Worm (Caenorhabditis elegans) whole organism, mixed stage, embryonic: Measurements from ENCODE around the gene ttr-32.

ENCODE experiments used
- M03D4.4 ChIP-seq: sonication (generic microtip); optimal IDR thresholded peaks from 2 replicates; lab custom pipeline; 2017; ENCODE audit warnings: mild to moderate bottlenecking, missing genetic modification characterization, missing compliant biosample characterization
- bed-3 ChIP-seq: fragments of 200-800 bp; sonication (Bioruptor generic); optimal IDR thresholded peaks from 3 replicates; lab custom pipeline; 2018; ENCODE audit warnings: mild to moderate bottlenecking, missing genetic modification characterization, moderate library complexity, missing compliant biosample characterization
- ceh-39 ChIP-seq: fragments of 150-350 bp; optimal IDR thresholded peaks from 2 replicates; lab custom pipeline; 2014; ENCODE audit warnings: missing biosample characterization, missing genetic modification characterization
- ceh-43 ChIP-seq: fragments of 200-800 bp; sonication (Bioruptor generic); optimal IDR thresholded peaks from 2 replicates; lab custom pipeline; 2018; ENCODE audit warnings: mild to moderate bottlenecking, missing genetic modification characterization, moderate library complexity, missing compliant biosample characterization
- ceh-83 ChIP-seq: fragments of 200-800 bp; sonication (Bioruptor generic); optimal IDR thresholded peaks from 2 replicates; lab custom pipeline; 2018; ENCODE audit warnings: mild to moderate bottlenecking, missing genetic modification characterization, missing compliant biosample characterization
- ces-1 ChIP-seq: fragments of 150-350 bp; optimal IDR thresholded peaks from 2 replicates; lab custom pipeline; 2014; ENCODE audit warnings: missing biosample characterization, missing genetic modification reagents, missing genetic modification characterization
- cnd-1 ChIP-seq: fragments of 200-800 bp; sonication (Bioruptor generic); optimal IDR thresholded peaks from 2 replicates; lab custom pipeline; 2018; ENCODE audit warnings: mild to moderate bottlenecking, missing genetic modification characterization, missing compliant biosample characterization
- drap-1 ChIP-seq: fragments of 200-800 bp; sonication (Bioruptor generic); optimal IDR thresholded peaks from 3 replicates; lab custom pipeline; 2018; ENCODE audit warnings: mild to moderate bottlenecking, missing genetic modification characterization, missing compliant biosample characterization
- elt-1 ChIP-seq: sonication (generic microtip); optimal IDR thresholded peaks from 2 replicates; lab custom pipeline; 2017; ENCODE audit warnings: missing genetic modification characterization, mild to moderate bottlenecking, missing compliant biosample characterization, antibody characterized with exemption, moderate library complexity, borderline replicate concordance; ENCODE audit not compliant: insufficient read depth
- elt-3 ChIP-seq: fragments of 150-350 bp; optimal IDR thresholded peaks from 2 replicates; lab custom pipeline; 2014; ENCODE audit warnings: missing biosample characterization, missing genetic modification characterization
- flh-1 ChIP-seq: fragments of 200-800 bp; sonication (Bioruptor generic); optimal IDR thresholded peaks from 2 replicates; lab custom pipeline; 2018; ENCODE audit warnings: mild to moderate bottlenecking, missing genetic modification characterization, moderate library complexity, missing compliant biosample characterization
- ham-2 ChIP-seq: fragments of 200-800 bp; sonication (Bioruptor generic); optimal IDR thresholded peaks from 2 replicates; lab custom pipeline; 2018; ENCODE audit warnings: mild to moderate bottlenecking, missing genetic modification characterization, missing compliant biosample characterization
- hlh-1 ChIP-seq: fragments of 150-350 bp; optimal IDR thresholded peaks from 2 replicates; lab custom pipeline; 2014; ENCODE audit warnings: missing biosample characterization, missing genetic modification reagents, missing genetic modification characterization
- lin-13 ChIP-seq: fragments of 150-350 bp; optimal IDR thresholded peaks from 2 replicates; lab custom pipeline; 2014; ENCODE audit warnings: missing biosample characterization, missing genetic modification characterization
- lin-32 ChIP-seq: fragments of 200-800 bp; sonication (Bioruptor generic); optimal IDR thresholded peaks from 2 replicates; lab custom pipeline; 2018; ENCODE audit warnings: mild to moderate bottlenecking, missing genetic modification characterization, missing compliant biosample characterization
- lsy-2 ChIP-seq: fragments of 150-350 bp; optimal IDR thresholded peaks from 2 replicates; lab custom pipeline; 2014; ENCODE audit warnings: missing biosample characterization, missing genetic modification characterization
- mab-5 ChIP-seq: fragments of 150-350 bp; optimal IDR thresholded peaks from 2 replicates; lab custom pipeline; 2014; ENCODE audit warnings: missing biosample characterization, missing genetic modification characterization
- mep-1 ChIP-seq: fragments of 150-350 bp; optimal IDR thresholded peaks from 2 replicates; lab custom pipeline; 2017; ENCODE audit warnings: missing biosample characterization, missing genetic modification reagents, missing genetic modification characterization, inconsistent platforms
- mls-2 ChIP-seq: sonication (generic microtip); optimal IDR thresholded peaks from 2 replicates; lab custom pipeline; 2016; ENCODE audit warnings: mild to moderate bottlenecking, missing genetic modification characterization, moderate library complexity, missing compliant biosample characterization
- nhr-12 ChIP-seq: fragments of 150-350 bp; optimal IDR thresholded peaks from 2 replicates; lab custom pipeline; 2014; ENCODE audit warnings: missing biosample characterization, missing genetic modification characterization
- nhr-2 ChIP-seq: fragments of 150-350 bp; optimal IDR thresholded peaks from 2 replicates; lab custom pipeline; 2014; ENCODE audit warnings: missing biosample characterization, missing genetic modification characterization
- nhr-237 ChIP-seq: fragments of 150-350 bp; optimal IDR thresholded peaks from 2 replicates; lab custom pipeline; 2014; ENCODE audit warnings: missing biosample characterization, missing genetic modification characterization
- nhr-28 ChIP-seq: fragments of 150-350 bp; optimal IDR thresholded peaks from 2 replicates; lab custom pipeline; 2014; ENCODE audit warnings: missing biosample characterization, missing genetic modification characterization
- nhr-76 ChIP-seq: sonication (generic microtip); optimal IDR thresholded peaks from 2 replicates; lab custom pipeline; 2017; ENCODE audit warnings: missing biosample characterization, missing genetic modification characterization
- pha-4 ChIP-seq: fragments of 150-350 bp; optimal IDR thresholded peaks from 2 replicates; lab custom pipeline; 2018; ENCODE audit warnings: missing biosample characterization, missing genetic modification reagents, missing genetic modification characterization
- sem-2 ChIP-seq: fragments of 200-800 bp; sonication (Bioruptor generic); optimal IDR thresholded peaks from 2 replicates; lab custom pipeline; 2018; ENCODE audit warnings: mild to moderate bottlenecking, missing genetic modification characterization, missing compliant biosample characterization
- sptf-1 ChIP-seq: sonication (generic microtip); optimal IDR thresholded peaks from 2 replicates; lab custom pipeline; 2017; ENCODE audit warnings: mild to moderate bottlenecking, missing genetic modification characterization, moderate library complexity, missing compliant biosample characterization
- tbx-8 ChIP-seq: fragments of 200-800 bp; sonication (Bioruptor generic); optimal IDR thresholded peaks from 2 replicates; lab custom pipeline; 2018; ENCODE audit warnings: mild to moderate bottlenecking, missing genetic modification characterization, moderate library complexity, missing compliant biosample characterization
- unc-120 ChIP-seq: sonication (generic microtip); optimal IDR thresholded peaks from 2 replicates; lab custom pipeline; 2017; ENCODE audit warnings: missing genetic modification characterization, missing compliant biosample characterization; ENCODE audit not compliant: poor library complexity, severe bottlenecking
- unc-39 ChIP-seq: fragments of 150-350 bp; optimal IDR thresholded peaks from 2 replicates; lab custom pipeline; 2014; ENCODE audit warnings: missing biosample characterization, missing genetic modification characterization
- unc-62 ChIP-seq: fragments of 150-350 bp; optimal IDR thresholded peaks from 2 replicates; lab custom pipeline; 2014; ENCODE audit warnings: missing biosample characterization, missing genetic modification reagents, missing genetic modification characterization
- ztf-11 ChIP-seq: fragments of 150-350 bp; optimal IDR thresholded peaks from 2 replicates; lab custom pipeline; 2014; ENCODE audit warnings: missing biosample characterization, missing genetic modification characterization

The ttr-32 gene

DNA sequence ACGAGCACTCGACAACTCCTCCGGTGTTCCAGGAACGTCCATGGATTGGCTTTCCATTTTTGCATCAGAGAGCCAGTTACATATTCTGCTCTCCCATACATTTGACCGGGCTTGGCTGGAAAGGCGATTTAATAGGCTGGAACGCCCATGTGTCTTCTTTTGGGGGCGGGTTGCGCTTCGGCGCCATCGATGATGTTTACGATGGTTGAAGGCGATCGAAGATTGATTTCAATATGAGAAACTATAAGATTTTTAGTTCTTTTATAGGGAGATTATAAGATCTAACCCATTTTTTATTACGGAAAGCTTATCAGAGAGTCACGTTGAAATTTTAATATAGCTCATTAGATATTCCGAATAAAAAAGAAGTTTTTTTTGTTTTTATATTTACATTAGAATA lies 43.0 kb downstream of the ttr-32 start, which contains the start of gene nsph-4.3:
Gene nsph-4.3, minus strand, starts transcription at position 101 of the 400 bp plus-strand sequence.
- TF ChIP-seq M03D4.4 (tag; lab: Kevin White, UChicago) (no peak), mls-2 (tag; lab: Kevin White, UChicago) (no peak), flh-1 (GFP tag; lab: Kevin White, UChicago) (no peak), cnd-1 (no peak), drap-1 (GFP tag; lab: Kevin White, UChicago) (no peak), mab-5 (tag; lab: Kevin White, UChicago) (no peak), nhr-76 (tag; lab: Kevin White, UChicago) (no peak), bed-3 (GFP tag; lab: Kevin White, UChicago) (no peak), nhr-237 (tag; lab: Kevin White, UChicago) (no peak), unc-120 (tag; lab: Kevin White, UChicago) (no peak), nhr-12 (tag; lab: Kevin White, UChicago) (no peak), sem-2 (GFP tag; lab: Kevin White, UChicago) (no peak), ztf-11 (tag; lab: Kevin White, UChicago) (no peak), mep-1 (no peak), lin-32 (no peak), ceh-39 (tag; lab: Kevin White, UChicago) (no peak), ceh-83 (no peak)
- TF ChIP-seq, all 35 proteins: peak for 0

DNA sequence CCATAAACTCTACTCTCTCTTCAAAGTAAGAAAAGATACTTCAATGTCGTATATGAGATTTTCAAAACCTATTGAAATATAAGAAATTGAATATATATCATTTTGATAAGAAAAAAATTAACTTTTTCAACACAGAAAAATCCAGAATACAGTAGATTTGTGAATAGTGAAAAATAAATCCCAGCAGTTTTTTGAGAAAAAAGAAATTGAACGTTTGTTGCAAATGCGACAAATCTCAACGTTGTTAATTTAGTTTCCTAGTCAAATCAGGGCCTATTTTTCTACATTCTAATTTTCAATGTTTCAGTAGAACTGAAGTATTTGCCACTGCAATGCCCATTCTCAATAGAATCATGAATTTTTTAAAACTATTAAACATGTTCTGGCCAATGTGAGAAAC lies 48.3 kb downstream of the ttr-32 start, which contains the start of gene T04A6.2:
Gene T04A6.2, plus strand, starts transcription at position 301 of the 400 bp plus-strand sequence.
- TF ChIP-seq flh-1 (GFP tag; lab: Kevin White, UChicago) (no peak), bed-3 (GFP tag; lab: Kevin White, UChicago) (no peak), pha-4 (no peak), lsy-2 (tag; lab: Kevin White, UChicago) (no peak), unc-62 (GFP tag; lab: Kevin White, UChicago) (no peak), ceh-43 (no peak), ceh-39 (tag; lab: Kevin White, UChicago) (no peak), lin-32 (no peak), sptf-1 (tag; lab: Kevin White, UChicago) (no peak), mab-5 (tag; lab: Kevin White, UChicago) (no peak), lin-13 (tag; lab: Kevin White, UChicago) (no peak), elt-1 (no peak), nhr-28 (no peak)

ce11 chrIII:7616228-7616627 lies 50.0 kb downstream of the ttr-32 start, which contains the start of gene T04A6.1:
T04A6.1 (plus strand) TSS chrIII:7616528.
- no peak for TF ChIP-seq elt-1
- no peak for TF ChIP-seq tbx-8
- no peak for TF ChIP-seq ham-2 (GFP tag; lab: Kevin White, UChicago)
- TF ChIP-seq ceh-83: no peak
- no peak for TF ChIP-seq nhr-2 (tag; lab: Kevin White, UChicago)
- no peak for TF ChIP-seq bed-3 (GFP tag; lab: Kevin White, UChicago)
- no peak for TF ChIP-seq ces-1
- TF ChIP-seq nhr-76 (tag; lab: Kevin White, UChicago): no peak
- no peak for TF ChIP-seq M03D4.4 (tag; lab: Kevin White, UChicago)
- TF ChIP-seq ztf-11 (tag; lab: Kevin White, UChicago): no peak
- no peak for TF ChIP-seq elt-3 (tag; lab: Kevin White, UChicago)
- no peak for TF ChIP-seq nhr-237 (tag; lab: Kevin White, UChicago)
- no peak for TF ChIP-seq ceh-39 (tag; lab: Kevin White, UChicago)
- no peak for TF ChIP-seq mab-5 (tag; lab: Kevin White, UChicago)
- no peak for TF ChIP-seq hlh-1 (tag; lab: Kevin White, UChicago)
- no peak for TF ChIP-seq sptf-1 (tag; lab: Kevin White, UChicago)
- TF ChIP-seq unc-39 (tag; lab: Kevin White, UChicago): no peak
- no peak for TF ChIP-seq cnd-1
